Fruit fly (Drosophila melanogaster): Measurements from ENCODE around the gene CG42740.

- TF ChIP-seq CTCF (optimal IDR thresholded peaks at IDR 0.05): no peak
- TF ChIP-seq CG8478 (optimal IDR thresholded peaks at IDR 0.05): no peak
Measured at dm6 chr3R:30443549-30444133, 20.9 kb upstream of the CG42740 start, which contains the start of gene CG15537.

All from S2 (cell line).